Fruit fly (Drosophila melanogaster) whole organism, wandering third instar larva: ENCODE data around the gene CG8916.
A peak's percentile ranks its signal among the peaks of the same experiment; 100 is the strongest.

Experiments
- CG9705 ChIP-seq: fragments of 200-800 bp; sonication (Bioruptor generic); optimal IDR thresholded peaks from 2 replicates; lab custom pipeline; 2018; ENCODE audit warnings: missing biosample characterization, mild to moderate bottlenecking, missing genetic modification characterization
- CrebA ChIP-seq: fragments of 200-800 bp; sonication (Bioruptor generic); optimal IDR thresholded peaks from 2 replicates; lab custom pipeline; 2016; ENCODE audit warnings: missing biosample characterization, mild to moderate bottlenecking, missing genetic modification characterization, borderline replicate concordance
- Dfd ChIP-seq: fragments of >200 bp; optimal IDR thresholded peaks from 2 replicates; lab custom pipeline; 2017; ENCODE audit warnings: missing biosample characterization, missing genetic modification characterization
- Dif ChIP-seq: fragments of 200-275, 200-300 bp; sonication (Bioruptor generic); optimal IDR thresholded peaks from 2 replicates; lab custom pipeline; 2018; ENCODE audit warnings: missing biosample characterization, missing genetic modification characterization; ENCODE audit not compliant: partially characterized antibody
- Hnf4 ChIP-seq: fragments of 200-800 bp; sonication (Bioruptor generic); optimal IDR thresholded peaks from 2 replicates; lab custom pipeline; 2016; ENCODE audit warnings: missing biosample characterization, mild to moderate bottlenecking, missing genetic modification characterization
- Hr78 ChIP-seq: fragments of >200 bp; optimal IDR thresholded peaks from 2 replicates; lab custom pipeline; 2017; ENCODE audit warnings: missing biosample characterization, missing genetic modification characterization
- Hr83 ChIP-seq: fragments of 200-300 bp; sonication (Bioruptor generic); optimal IDR thresholded peaks from 2 replicates; lab custom pipeline; 2016; ENCODE audit warnings: missing biosample characterization, mild to moderate bottlenecking, missing genetic modification characterization, moderate library complexity; ENCODE audit not compliant: poor library complexity, severe bottlenecking
- Jra ChIP-seq: sonication (Bioruptor generic); optimal IDR thresholded peaks from 2 replicates; lab custom pipeline; 2016; ENCODE audit warnings: missing biosample characterization, missing genetic modification characterization
- Mio ChIP-seq: sonication (Bioruptor generic); optimal IDR thresholded peaks from 2 replicates; lab custom pipeline; 2016; ENCODE audit warnings: missing biosample characterization, missing genetic modification characterization
- Myc ChIP-seq: fragments of >200 bp; optimal IDR thresholded peaks from 2 replicates; lab custom pipeline; 2017
- N ChIP-seq: fragments of >200 bp; optimal IDR thresholded peaks from 2 replicates; lab custom pipeline; 2018; ENCODE audit warnings: missing biosample characterization, missing external identifiers, missing genetic modification characterization
- OdsH ChIP-seq: fragments of 200-800 bp; sonication (Bioruptor generic); optimal IDR thresholded peaks from 2 replicates; lab custom pipeline; 2016; ENCODE audit warnings: missing biosample characterization, mild to moderate bottlenecking, missing genetic modification characterization
- Rel ChIP-seq, 2 experiments: fragments of 200-800 bp; sonication (Bioruptor generic) in 1 of 2; optimal IDR thresholded peaks; 2 replicates in 1 of 2; 3 replicates in 1 of 2; lab custom pipeline; 2016 to 2019; ENCODE audit warnings: mild to moderate bottlenecking in 2 of 2, missing biosample characterization in 2 of 2, missing genetic modification characterization in 2 of 2, moderate library complexity in 1 of 2
- Sp1 ChIP-seq: fragments of 200-800 bp; sonication (Bioruptor generic); optimal IDR thresholded peaks from 3 replicates; lab custom pipeline; 2019; ENCODE audit warnings: missing biosample characterization, mild to moderate bottlenecking, missing genetic modification characterization, moderate library complexity
- Vsx2 ChIP-seq: fragments of 200-300, 225-300 bp; sonication (Bioruptor generic); optimal IDR thresholded peaks from 2 replicates; lab custom pipeline; 2018; ENCODE audit warnings: missing biosample characterization, missing genetic modification characterization; ENCODE audit not compliant: partially characterized antibody
- br ChIP-seq: fragments of 200-800 bp; sonication (Bioruptor generic); optimal IDR thresholded peaks from 2 replicates; lab custom pipeline; 2016; ENCODE audit warnings: missing biosample characterization, missing genetic modification characterization
- brk ChIP-seq: fragments of 200-800 bp; sonication (Bioruptor generic); optimal IDR thresholded peaks from 2 replicates; lab custom pipeline; 2016; ENCODE audit warnings: missing biosample characterization, mild to moderate bottlenecking, missing genetic modification characterization
- dl ChIP-seq, 2 experiments: fragments of 175-275, 200-275 bp in 1 of 2; fragments of 200-275 bp in 1 of 2; sonication (Bioruptor generic); optimal IDR thresholded peaks; lab custom pipeline; 2018; ENCODE audit warnings: mild to moderate bottlenecking in 2 of 2, missing biosample characterization in 2 of 2, missing genetic modification characterization in 2 of 2, moderate library complexity in 2 of 2; ENCODE audit not compliant: partially characterized antibody in 2 of 2, insufficient read depth in 1 of 2
- dmrt93B ChIP-seq: fragments of 200-800 bp; sonication (Bioruptor generic); optimal IDR thresholded peaks from 2 replicates; lab custom pipeline; 2018; ENCODE audit warnings: missing biosample characterization, mild to moderate bottlenecking, missing genetic modification characterization
- dsf ChIP-seq: sonication (Bioruptor generic); optimal IDR thresholded peaks from 2 replicates; lab custom pipeline; 2016; ENCODE audit warnings: missing biosample characterization, missing genetic modification characterization, borderline replicate concordance
- ey ChIP-seq: fragments of 200-800 bp; sonication (Bioruptor generic); optimal IDR thresholded peaks from 2 replicates; lab custom pipeline; 2016; ENCODE audit warnings: missing biosample characterization, missing genetic modification characterization
- foxo ChIP-seq, 2 experiments: fragments of 200-800 bp; sonication (Bioruptor generic); optimal IDR thresholded peaks; 2 replicates in 1 of 2; 3 replicates in 1 of 2; lab custom pipeline; 2016 to 2017; ENCODE audit warnings: missing biosample characterization in 2 of 2, missing genetic modification characterization in 2 of 2
- fru ChIP-seq: fragments of 200-800 bp; sonication (Bioruptor generic); optimal IDR thresholded peaks from 3 replicates; lab custom pipeline; 2016; ENCODE audit warnings: missing biosample characterization, mild to moderate bottlenecking, missing genetic modification characterization
- h ChIP-seq: fragments of 200-800 bp; sonication (Bioruptor generic); optimal IDR thresholded peaks from 3 replicates; lab custom pipeline; 2016; ENCODE audit warnings: missing biosample characterization, mild to moderate bottlenecking, missing genetic modification characterization
- lola ChIP-seq: fragments of >200 bp; optimal IDR thresholded peaks from 2 replicates; lab custom pipeline; 2017; ENCODE audit warnings: missing biosample characterization, missing genetic modification characterization
- pan ChIP-seq: fragments of >200 bp; optimal IDR thresholded peaks from 2 replicates; lab custom pipeline; 2017
- sage ChIP-seq: fragments of 200-800 bp; sonication (Bioruptor generic); optimal IDR thresholded peaks from 2 replicates; lab custom pipeline; 2016; ENCODE audit warnings: missing biosample characterization, mild to moderate bottlenecking, missing genetic modification characterization
- sv ChIP-seq: fragments of 200-800 bp; sonication (Bioruptor generic); optimal IDR thresholded peaks from 3 replicates; lab custom pipeline; 2016; ENCODE audit warnings: missing biosample characterization, missing genetic modification characterization
- tai ChIP-seq: sonication (Bioruptor generic); optimal IDR thresholded peaks from 2 replicates; lab custom pipeline; 2016; ENCODE audit warnings: missing biosample characterization, missing genetic modification characterization
- usp ChIP-seq: fragments of >200 bp; optimal IDR thresholded peaks from 2 replicates; lab custom pipeline; 2017; ENCODE audit warnings: missing biosample characterization, missing genetic modification characterization
- woc ChIP-seq: sonication (Bioruptor generic); optimal IDR thresholded peaks from 2 replicates; lab custom pipeline; 2016; ENCODE audit warnings: missing biosample characterization, mild to moderate bottlenecking, missing genetic modification characterization

CG8916 gene

dm6 chrX:15940105-15940955 is 18.6 kb downstream of the CG8916 start, which contains the start of gene Stim:
Gene Stim (minus strand): TSS chrX:15940451.
- no peak for TF ChIP-seq Rel (GFP tag; optimal IDR thresholded peaks at IDR 0.05; lab: Kevin White, UChicago)
- peak; percentile 86 for TF ChIP-seq Rel (tag; optimal IDR thresholded peaks at IDR 0.05; lab: Kevin White, UChicago)
- TF ChIP-seq Myc (lab: Kevin White, UChicago) = no peak
- TF ChIP-seq ey (GFP tag; lab: Kevin White, UChicago) = no peak
- TF ChIP-seq Dif (GFP tag; lab: Kevin White, UChicago) = no peak
- TF ChIP-seq Jra (GFP tag; lab: Kevin White, UChicago) = no peak
- peak; percentile 67 for TF ChIP-seq N (GFP tag; lab: Kevin White, UChicago)
- TF ChIP-seq dmrt93B = no peak
- TF ChIP-seq Hr83 (GFP tag; lab: Kevin White, UChicago) = no peak
- no peak for TF ChIP-seq Vsx2 (GFP tag; lab: Kevin White, UChicago)
- TF ChIP-seq, all 38 proteins: peak for 2

DNA sequence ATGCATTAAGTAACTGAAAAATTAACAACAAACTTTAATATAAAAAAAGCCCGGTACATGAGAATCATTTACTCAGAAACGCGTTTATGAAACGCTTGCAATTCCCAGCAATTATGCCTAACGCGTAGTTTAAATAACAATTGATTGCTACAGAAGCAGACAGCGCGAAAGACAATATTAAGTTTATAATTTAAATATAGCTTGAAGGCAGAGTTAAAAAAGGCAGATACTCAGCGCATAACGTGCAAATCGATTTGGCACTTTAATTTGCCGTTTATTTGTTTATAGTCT is 19.1 kb downstream of the CG8916 start, which contains the start of gene CG8924:
TSS of gene CG8924 (plus strand) at position 122 of the 291 bp plus-strand sequence.
- TF ChIP-seq woc (GFP tag; lab: Kevin White, UChicago) = no peak
- no peak for TF ChIP-seq Dfd (GFP tag; lab: Kevin White, UChicago)
- no peak for TF ChIP-seq usp (GFP tag; lab: Kevin White, UChicago)
- no peak for TF ChIP-seq sage
- no peak for TF ChIP-seq tai (GFP tag; lab: Kevin White, UChicago)
- no peak for TF ChIP-seq Mio
- TF ChIP-seq OdsH = no peak
- no peak for TF ChIP-seq brk (GFP tag; lab: Kevin White, UChicago)
- TF ChIP-seq N (GFP tag; lab: Kevin White, UChicago) = no peak
- TF ChIP-seq Hr78 (GFP tag; lab: Kevin White, UChicago) = no peak

DNA sequence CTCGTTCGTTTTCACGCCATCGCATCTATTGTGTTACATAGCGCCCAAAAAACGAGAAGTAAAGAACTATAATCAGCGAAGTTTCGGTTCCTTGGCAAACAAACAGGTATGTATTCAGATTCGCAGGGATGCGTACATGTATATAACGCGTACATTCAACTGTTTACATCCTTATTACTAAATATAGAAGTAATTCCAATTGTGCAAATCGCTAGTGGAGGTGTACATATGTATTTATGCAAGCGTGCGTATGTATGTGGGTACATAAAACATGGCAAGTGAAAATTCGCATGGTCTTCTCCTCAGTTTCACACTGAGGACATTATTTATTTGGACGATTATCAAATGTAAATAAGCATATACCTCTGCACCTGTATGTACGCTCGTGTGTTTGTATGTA is 19.8 kb downstream of the CG8916 start:
- TF ChIP-seq CrebA (no peak), Hnf4 (GFP tag; lab: Kevin White, UChicago) (no peak), sv (GFP tag; lab: Kevin White, UChicago) (no peak), Mio (no peak), dl (GFP tag; optimal IDR thresholded peaks at IDR 0.05; lab: Kevin White, UChicago; ENCODE audit: insufficient read depth in 1 of 2, partially characterized antibody in 2 of 2) (no peak), Rel (GFP tag; optimal IDR thresholded peaks at IDR 0.05; lab: Kevin White, UChicago) (no peak), Rel (tag; optimal IDR thresholded peaks at IDR 0.05; lab: Kevin White, UChicago) (no peak), dmrt93B (no peak), woc (GFP tag; lab: Kevin White, UChicago) (no peak), Hr78 (GFP tag; lab: Kevin White, UChicago) (no peak), dsf (GFP tag; lab: Kevin White, UChicago) (no peak), h (no peak), foxo (GFP tag; optimal IDR thresholded peaks at IDR 0.05; lab: Kevin White, UChicago) (no peak), lola (GFP tag; lab: Kevin White, UChicago) (no peak), pan (lab: Kevin White, UChicago) (no peak), Vsx2 (GFP tag; lab: Kevin White, UChicago) (no peak), br (GFP tag; lab: Kevin White, UChicago) (no peak), sage (no peak)

DNA sequence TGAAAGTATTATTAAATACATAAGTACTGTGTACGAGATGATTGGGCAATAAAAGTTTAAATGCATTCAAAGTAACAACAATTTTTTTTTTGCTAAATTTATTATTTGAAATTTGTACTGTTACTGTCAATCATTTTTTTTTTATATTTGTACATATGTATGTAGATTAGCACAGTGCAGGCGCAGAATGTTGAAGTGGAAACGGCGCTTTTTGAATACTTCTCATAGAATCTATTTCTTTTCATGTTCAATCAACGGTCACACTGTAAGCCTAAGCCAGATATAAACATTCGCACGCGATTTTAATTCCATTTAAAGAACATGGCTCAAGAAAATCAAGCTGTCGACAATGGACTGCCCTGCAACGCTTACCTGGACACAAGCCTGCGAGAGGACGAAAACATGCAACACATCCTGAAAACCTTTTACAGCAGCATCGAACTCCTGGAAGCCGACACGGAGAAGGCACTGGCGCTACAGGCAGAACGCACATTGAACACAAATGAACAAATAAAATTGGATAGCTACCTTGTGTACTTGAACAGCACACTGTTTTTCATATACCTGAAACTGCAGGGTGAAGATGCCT is 23.1 kb downstream of the CG8916 start, which contains the start of gene Rrp47:
TSS of gene Rrp47 (plus strand) at position 163 of the 589 bp plus-strand sequence.
- TF ChIP-seq fru (no peak), Vsx2 (GFP tag; lab: Kevin White, UChicago) (no peak), Myc (lab: Kevin White, UChicago) (no peak), h (peak; percentile 3), CG9705 (GFP tag; lab: Kevin White, UChicago) (no peak), Sp1 (GFP tag; lab: Kevin White, UChicago) (no peak), Hr83 (GFP tag; lab: Kevin White, UChicago) (no peak), N (GFP tag; lab: Kevin White, UChicago) (peak; percentile 65)
